Worm (Caenorhabditis elegans) whole organism, dauer: ENCODE measurements around the gene nep-22.

Source experiments
- unc-62 ChIP-seq: sonication (generic microtip); optimal IDR thresholded peaks from 2 replicates; lab custom pipeline; 2017; ENCODE audit warnings: missing biosample characterization, missing genetic modification reagents, missing genetic modification characterization

nep-22 gene

DNA sequence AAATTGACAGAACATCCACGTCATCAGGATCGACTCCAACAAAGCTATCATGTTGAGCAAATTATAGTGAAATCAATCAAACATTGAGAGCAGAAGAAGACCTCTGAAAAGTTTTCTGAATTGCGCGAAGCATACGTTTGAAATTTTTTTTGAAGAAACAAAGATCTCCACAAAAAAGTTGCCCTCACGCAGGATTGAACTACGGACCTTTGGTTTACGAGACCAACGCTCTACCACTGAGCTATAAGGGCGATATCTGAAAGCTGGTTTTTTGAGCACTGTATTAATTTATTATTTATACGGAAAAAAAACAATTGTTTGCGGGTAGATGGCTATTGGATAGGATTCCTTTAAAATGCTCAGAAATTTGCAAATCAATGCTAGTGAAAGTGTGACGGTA is 8.9 kb upstream of the nep-22 start:
- no peak for TF ChIP-seq unc-62 (GFP tag; lab: Kevin White, UChicago)

DNA sequence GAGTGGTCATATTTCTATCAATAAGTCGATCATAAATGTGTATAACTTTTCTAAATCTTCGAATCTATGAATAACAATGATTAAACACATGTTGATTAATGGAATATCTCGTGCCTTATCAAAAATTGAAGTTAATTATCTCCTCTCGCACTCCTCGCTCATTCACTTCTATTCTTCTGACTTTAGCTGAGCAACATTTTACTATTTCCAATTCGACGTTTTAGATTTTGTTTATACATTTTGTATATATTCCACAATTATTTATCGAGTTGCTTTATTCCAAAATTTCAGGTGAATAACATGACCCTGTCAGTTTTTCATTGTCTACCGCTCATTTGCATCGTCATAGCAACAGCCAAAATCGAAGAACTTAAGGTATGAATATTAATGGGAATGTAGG is 7.0 kb upstream of the nep-22 start, which contains the start of gene T25B6.3:
TSS of gene T25B6.3 (plus strand) at position 301 of the 400 bp plus-strand sequence.
- TF ChIP-seq unc-62 (GFP tag; lab: Kevin White, UChicago) = no peak

DNA sequence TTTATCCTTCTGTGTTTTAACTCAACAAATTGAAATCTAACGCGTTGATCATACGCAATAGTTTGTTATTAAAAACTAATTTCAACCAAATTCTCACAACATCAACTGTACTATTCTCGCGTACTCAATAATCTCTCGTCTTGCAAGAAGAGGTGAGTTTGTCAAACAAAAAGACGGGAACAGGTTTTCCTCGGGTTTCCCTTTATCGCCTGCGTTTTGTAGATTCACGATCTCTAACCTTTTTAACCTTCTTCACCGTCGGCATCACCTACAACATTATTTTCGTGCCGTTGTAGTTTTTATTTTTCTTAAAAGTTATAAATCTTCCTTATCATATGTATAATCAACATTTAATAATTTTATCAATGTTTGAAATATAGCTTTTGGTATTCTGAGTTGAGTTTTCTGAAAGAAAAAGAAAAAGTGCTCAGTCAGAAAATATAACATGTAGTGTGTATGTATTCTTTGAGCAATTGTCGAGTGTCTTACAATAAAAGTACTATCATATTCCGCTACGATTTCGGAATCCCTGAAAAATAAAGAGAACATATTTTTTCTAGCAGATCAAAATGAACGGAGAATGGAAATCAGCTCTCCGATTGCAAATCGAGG is 5.3 kb upstream of the nep-22 start, which contains the start of gene snf-12:
TSS of gene snf-12 (plus strand) at position 562 of the 612 bp plus-strand sequence.
- TF ChIP-seq unc-62 (GFP tag; lab: Kevin White, UChicago) = no peak

DNA sequence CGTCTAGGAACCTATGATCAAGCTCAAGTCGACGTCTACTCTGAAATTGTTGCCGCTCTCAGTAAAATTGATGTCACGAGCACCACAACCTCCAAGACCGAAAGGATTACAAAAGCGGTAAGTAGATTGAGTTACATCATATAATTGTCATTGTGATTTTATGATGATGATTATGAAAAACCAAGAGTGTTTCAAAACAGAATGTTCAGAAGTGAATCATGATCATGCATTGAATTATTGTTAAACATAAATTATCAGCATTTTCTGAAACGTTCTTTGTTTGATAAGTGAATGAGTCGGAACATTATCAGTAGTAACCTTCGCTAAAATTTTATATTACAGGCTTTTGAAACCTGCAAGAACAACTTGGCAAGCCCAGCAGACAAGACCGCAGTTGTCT is 788 bp downstream of the nep-22 start:
- TF ChIP-seq unc-62 (GFP tag; lab: Kevin White, UChicago) = no peak

DNA sequence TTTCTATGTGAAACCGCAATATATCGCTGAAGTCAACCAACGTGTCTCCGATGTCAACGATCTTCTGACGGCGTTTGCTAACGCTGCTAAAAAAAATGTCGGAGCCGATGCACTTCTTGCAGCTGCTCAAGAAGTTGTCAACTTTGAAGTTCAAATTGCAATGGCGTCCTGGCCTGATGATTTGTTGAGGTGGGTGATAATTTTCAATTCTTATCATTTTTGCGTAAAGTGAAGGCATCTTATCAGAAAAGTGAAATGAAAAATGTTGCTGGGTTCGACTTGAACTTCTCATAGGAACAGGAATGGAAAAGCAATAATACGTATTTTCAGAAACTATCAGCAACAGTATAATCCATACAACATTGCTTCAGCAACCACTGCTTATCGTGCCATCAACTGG is 1.9 kb downstream of the nep-22 start:
- no peak for TF ChIP-seq unc-62 (GFP tag; lab: Kevin White, UChicago)

DNA sequence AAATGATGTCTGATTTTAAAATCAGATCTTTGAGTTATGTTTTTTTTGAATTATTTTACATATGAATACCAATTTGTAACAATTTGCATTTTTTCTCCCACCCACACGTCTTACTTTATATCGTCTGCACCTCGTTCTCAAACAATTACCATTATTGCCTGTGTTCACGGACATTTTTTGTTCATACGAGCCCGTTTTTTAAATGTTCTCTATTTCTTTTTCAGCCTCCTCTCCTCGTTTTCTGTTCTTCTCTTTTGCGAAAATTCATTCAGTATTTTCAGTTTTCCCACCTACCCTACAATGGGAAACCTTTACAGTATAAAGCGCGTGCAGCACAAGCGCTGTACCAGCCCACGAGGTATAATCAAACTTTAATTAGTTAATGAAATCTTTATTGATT is 11.6 kb downstream of the nep-22 start, which contains the start of gene prdm-14:
TSS of gene prdm-14 (plus strand) at position 301 of the 400 bp plus-strand sequence.
- no peak for TF ChIP-seq unc-62 (GFP tag; lab: Kevin White, UChicago)

DNA sequence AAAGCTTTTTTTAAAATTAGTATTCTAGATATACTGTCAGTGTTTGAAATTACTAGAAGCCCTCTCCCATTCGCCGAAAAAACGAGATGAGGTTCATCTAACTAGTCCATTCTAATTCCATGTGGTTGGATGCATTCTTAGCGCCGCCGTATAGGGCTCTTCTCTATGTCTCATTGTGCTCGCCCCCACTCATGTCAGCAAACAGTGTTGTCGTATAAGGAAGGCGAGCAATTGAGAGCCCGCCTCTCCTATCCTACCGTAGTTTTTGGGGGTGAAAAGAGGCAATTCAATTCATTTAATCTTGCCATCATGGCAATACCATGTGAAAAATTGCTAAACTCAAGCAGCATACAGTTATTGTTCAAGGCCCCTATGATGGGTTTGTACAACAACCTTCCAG is 14.3 kb downstream of the nep-22 start, which contains the start of gene F47E1.20:
TSS of gene F47E1.20 (plus strand) at position 301 of the 400 bp plus-strand sequence.
- TF ChIP-seq unc-62 (GFP tag; lab: Kevin White, UChicago) = no peak

DNA sequence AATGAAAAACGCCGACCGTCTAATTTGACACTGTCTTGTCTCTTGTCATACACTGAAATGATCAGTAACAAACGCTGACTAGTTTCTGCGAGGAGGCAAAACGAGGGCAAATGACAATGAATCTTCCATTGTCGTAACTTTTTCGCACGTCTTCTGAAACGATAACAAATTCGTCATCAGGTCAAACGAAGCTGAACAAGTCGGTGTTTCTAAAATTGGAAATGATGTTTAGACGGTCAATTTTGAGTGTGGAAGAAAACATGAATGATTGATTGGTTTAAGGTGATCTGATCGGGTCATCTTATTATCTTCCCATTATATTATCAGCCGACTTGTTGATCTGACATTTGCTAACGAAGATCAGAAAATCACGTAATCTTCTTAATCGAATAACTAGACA is 19.1 kb downstream of the nep-22 start:
- TF ChIP-seq unc-62 (GFP tag; lab: Kevin White, UChicago) = no peak

DNA sequence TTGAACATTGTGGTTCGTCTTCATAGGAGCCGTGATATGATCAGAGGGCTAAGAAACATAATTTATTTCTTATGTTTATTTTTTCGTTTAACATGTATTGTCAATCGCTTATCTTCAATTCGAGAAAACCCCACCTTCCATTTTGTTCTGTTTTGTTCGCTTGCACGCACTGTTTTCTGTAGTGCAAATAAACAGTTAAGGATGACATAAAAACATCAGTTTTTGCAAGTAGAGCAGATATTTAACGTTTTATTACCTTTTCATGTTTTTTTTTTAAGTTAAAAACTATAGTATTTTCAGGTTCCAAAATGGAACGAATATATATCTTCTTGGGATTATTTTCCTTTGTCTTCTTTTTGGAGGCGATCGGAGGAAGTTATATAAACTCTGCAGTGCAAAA is 23.0 kb downstream of the nep-22 start, which contains the start of gene F47E1.2:
TSS of gene F47E1.2 (plus strand) at position 301 of the 400 bp plus-strand sequence.
- no peak for TF ChIP-seq unc-62 (GFP tag; lab: Kevin White, UChicago)

DNA sequence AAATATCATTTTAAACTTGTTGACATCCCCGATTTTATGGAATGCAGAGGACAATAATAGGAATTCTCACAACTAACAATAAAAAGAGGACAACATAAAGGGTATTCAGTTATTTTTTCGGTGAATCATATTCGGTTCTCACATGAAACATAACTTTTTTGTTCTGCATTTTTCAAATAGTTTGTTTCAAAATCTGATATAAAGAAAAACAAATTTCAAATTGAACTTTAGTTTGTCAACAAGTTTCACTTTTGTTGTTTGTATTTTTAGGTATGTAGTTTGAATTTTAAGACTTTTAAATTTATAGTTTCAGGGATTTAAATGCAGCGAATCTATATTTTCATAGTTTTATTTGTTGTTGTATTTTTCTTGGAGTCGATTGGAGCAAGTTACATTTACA is 28.2 kb downstream of the nep-22 start, which contains the start of gene F47E1.4:
TSS of gene F47E1.4 (plus strand) at position 301 of the 400 bp plus-strand sequence.
- no peak for TF ChIP-seq unc-62 (GFP tag; lab: Kevin White, UChicago)

DNA sequence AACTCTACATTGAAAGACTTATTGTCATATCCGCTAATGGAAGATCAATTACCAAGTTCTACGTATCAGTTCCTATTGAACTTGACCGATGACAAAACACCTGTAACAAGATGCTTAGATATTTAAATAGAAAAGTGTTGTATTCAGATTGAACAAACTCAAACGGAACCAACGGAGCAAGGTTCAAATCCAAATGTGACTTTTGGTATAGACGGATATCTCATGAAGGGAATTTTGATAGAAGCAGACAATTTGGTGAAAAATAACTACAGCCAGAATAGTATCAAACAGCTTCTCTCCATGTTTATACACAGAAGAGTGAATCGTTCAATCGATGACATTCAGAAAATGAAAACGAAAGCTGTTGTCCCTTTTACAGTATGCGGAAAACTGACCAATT is 29.1 kb downstream of the nep-22 start:
- TF ChIP-seq unc-62 (GFP tag; lab: Kevin White, UChicago) = no peak

DNA sequence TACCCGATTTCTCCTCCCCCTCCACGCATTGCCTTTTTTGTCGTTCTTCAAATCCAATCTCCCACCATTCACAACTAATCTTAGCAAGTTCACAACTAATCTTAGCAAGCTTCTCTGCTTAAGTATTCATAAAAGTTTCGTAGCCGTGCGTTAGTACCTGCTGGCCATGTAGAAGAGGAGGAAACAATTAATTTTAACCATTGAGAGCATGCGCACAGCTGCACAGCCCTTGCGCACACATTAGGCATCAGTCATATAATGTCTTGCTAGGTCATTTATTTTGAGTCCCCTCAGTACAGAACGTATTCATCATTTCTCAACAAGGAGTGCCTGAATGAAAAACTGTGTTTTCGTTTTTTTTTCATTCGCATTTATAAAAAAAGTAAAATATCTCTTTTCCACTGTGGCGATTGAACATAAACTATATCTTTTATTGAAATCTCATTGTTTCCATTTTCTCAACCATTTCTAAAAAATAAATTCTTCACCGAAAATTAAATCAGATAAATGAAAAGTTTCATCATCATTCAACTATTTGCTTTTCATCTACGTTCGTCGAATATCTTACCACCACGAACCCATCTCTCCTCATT is 33.0 kb downstream of the nep-22 start:
- TF ChIP-seq unc-62 (GFP tag; lab: Kevin White, UChicago) = no peak

DNA sequence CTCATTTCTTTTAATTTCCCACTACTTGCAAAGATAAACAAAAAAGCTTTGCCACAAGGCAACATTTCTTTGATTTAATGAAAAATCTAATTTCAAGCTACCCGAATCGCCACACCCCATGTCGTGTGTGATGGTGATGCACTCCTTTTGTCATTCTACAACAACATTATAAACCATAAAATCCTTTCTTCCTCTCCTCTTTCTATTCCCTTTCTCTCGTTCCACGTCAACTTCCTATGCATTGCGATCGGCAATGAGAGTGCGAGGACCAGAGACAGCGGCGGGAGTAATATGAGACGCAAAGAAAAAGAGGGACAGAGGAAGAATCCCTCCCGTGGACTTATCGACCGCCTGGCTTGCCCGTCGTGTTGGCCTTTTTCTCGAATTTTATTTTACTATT is 33.7 kb downstream of the nep-22 start:
- no peak for TF ChIP-seq unc-62 (GFP tag; lab: Kevin White, UChicago)

DNA sequence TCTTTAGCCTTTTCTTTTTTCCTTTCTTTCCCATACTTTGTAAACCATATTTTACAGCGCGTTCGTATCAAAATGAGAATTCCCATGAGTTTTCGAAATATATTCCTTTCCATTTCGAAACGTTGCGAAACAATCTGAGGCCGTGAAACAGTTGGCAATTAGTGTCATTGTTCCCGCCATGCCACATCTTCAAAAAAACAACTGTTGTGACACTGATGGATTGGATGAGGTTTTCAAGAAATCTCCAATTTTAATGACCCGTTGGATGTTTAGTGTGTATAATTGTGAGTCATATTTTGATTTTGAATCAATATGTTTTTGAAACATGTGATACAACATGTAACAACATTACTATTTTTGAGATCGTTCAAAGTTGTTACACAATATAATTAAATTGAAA is 34.7 kb downstream of the nep-22 start:
- no peak for TF ChIP-seq unc-62 (GFP tag; lab: Kevin White, UChicago)

DNA sequence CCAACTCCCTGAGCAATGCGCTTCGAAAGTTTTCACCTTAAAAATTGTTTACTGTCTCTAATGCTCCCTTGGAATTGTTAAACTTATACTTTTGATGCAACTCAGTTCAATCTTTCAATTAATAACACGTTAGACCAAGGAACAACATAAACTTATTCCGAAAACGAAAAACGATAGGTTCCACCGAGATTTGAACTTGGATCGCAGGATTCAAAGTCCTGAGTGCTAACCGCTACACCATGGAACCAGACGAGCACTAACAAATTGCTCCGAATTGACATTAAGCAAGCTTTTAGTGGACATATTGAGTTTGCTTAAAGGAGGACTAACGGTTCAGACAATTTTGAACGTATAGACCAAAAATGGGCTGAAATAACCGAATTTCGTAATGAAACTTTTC is 40.1 kb downstream of the nep-22 start:
- no peak for TF ChIP-seq unc-62 (GFP tag; lab: Kevin White, UChicago)

DNA sequence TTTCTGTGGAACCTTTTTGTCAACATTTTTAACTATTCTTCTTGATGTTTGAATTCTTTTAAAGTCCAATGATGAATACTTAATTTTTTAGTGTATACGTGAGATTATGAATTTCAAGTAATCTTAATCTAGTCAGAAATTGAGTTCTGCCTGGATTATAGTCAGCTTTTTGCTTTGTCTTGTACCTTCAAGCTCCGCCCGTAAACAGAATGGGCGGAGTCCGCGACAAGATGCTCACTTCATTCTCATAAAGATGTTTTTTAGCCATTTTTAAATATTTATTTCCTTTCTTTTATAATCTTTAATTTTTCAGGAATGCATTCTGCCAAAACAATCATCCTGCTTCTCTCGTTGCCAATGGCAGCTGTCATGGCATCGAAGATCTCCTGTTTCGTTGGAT is 42.5 kb downstream of the nep-22 start, which contains the start of gene F47E1.1:
TSS of gene F47E1.1 (plus strand) at position 301 of the 400 bp plus-strand sequence.
- no peak for TF ChIP-seq unc-62 (GFP tag; lab: Kevin White, UChicago)

DNA sequence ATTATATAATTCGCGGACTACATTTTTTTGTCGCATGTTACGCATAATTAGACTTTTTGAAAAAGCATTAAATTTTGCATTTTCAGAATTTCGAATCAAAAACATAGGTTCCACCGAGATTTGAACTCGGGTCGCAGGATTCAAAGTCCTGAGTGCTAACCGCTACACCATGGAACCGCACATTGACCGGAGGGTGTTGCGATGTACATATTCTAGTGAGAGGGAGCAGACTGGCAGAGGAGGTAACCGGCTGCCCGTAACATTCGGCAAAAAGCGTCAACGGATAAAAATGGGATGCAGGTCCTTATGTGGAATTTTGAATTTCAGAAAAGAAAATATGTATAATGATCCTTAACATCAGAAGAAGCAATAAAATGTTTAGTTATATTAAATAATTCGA is 43.8 kb downstream of the nep-22 start:
- no peak for TF ChIP-seq unc-62 (GFP tag; lab: Kevin White, UChicago)
